Worm (Caenorhabditis elegans) whole organism, L2 larva: ENCODE measurements around the gene srh-192.

ENCODE experiments used
- aly-2 ChIP-seq: fragments of 150-350 bp; optimal IDR thresholded peaks from 2 replicates; lab custom pipeline; 2014; ENCODE audit warnings: missing biosample characterization, missing genetic modification characterization
- ceh-82 ChIP-seq: fragments of 150-350 bp; optimal IDR thresholded peaks from 2 replicates; lab custom pipeline; 2014; ENCODE audit warnings: missing biosample characterization, missing genetic modification characterization
- mdl-1 ChIP-seq, 2 experiments: fragments of 150-350 bp in 1 of 2; sonication (generic microtip) in 1 of 2; optimal IDR thresholded peaks; 2 replicates each; lab custom pipeline; 2017; ENCODE audit warnings: missing biosample characterization in 2 of 2, missing genetic modification characterization in 2 of 2
- nhr-6 ChIP-seq: fragments of 150-350 bp; optimal IDR thresholded peaks from 2 replicates; lab custom pipeline; 2014; ENCODE audit warnings: missing biosample characterization, missing genetic modification characterization

DNA sequence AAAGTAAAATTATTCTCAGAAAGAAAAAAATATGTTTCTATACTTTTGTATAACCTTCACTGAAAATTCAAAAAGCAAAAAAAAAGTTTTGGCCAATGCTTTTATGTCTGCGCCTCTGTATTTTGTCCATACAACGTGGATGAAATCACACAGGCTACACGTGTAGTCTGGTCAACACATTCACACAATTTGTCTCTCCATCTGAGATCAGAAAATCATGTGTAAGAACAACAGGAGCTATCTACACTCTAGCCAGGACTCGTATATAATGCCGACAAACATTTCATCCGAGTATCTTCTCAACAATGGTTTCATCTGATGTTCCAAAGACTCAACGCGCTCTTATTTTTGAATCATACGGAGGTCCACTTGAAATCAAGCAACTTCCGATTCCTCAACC, 11.9 kb upstream of the srh-192 start, which contains the start of gene D2063.1:
- TF ChIP-seq nhr-6 (tag; lab: Kevin White, UChicago) (no peak), mdl-1 (tag; optimal IDR thresholded peaks at IDR 0.05; lab: Kevin White, UChicago) (no peak), aly-2 (tag; lab: Kevin White, UChicago) (no peak), ceh-82 (tag; lab: Kevin White, UChicago) (no peak)
